Worm (Caenorhabditis elegans) whole organism, L3 larva: ENCODE results near the gene rpc-2.

ENCODE experiments used
- R02D3.7 ChIP-seq: fragments of 150-350 bp; optimal IDR thresholded peaks from 2 replicates; lab custom pipeline; 2014; ENCODE audit warnings: missing biosample characterization, missing genetic modification characterization
- ZK546.5 ChIP-seq: sonication (generic microtip); optimal IDR thresholded peaks from 2 replicates; lab custom pipeline; 2017; ENCODE audit warnings: missing biosample characterization, missing genetic modification characterization
- aly-2 ChIP-seq: fragments of 150-350 bp; optimal IDR thresholded peaks from 2 replicates; lab custom pipeline; 2014; ENCODE audit warnings: missing biosample characterization, missing genetic modification characterization
- ama-1 ChIP-seq: fragments of 150-350 bp; optimal IDR thresholded peaks from 2 replicates; lab custom pipeline; 2018
- ceh-16 ChIP-seq: sonication (generic microtip); optimal IDR thresholded peaks from 2 replicates; lab custom pipeline; 2017; ENCODE audit warnings: missing biosample characterization, missing genetic modification characterization
- ceh-28 ChIP-seq: fragments of 150-350 bp; optimal IDR thresholded peaks from 2 replicates; lab custom pipeline; 2014; ENCODE audit warnings: missing biosample characterization, missing genetic modification reagents, missing genetic modification characterization
- ceh-82 ChIP-seq: fragments of 150-350 bp; optimal IDR thresholded peaks from 2 replicates; lab custom pipeline; 2014; ENCODE audit warnings: missing biosample characterization, missing genetic modification characterization
- ceh-9 ChIP-seq: sonication (generic microtip); optimal IDR thresholded peaks from 2 replicates; lab custom pipeline; 2018; ENCODE audit warnings: missing biosample characterization, missing genetic modification characterization
- daf-12 ChIP-seq: fragments of 150-350 bp; optimal IDR thresholded peaks from 2 replicates; lab custom pipeline; 2014; ENCODE audit warnings: missing biosample characterization, missing genetic modification reagents, missing genetic modification characterization
- egl-5 ChIP-seq: fragments of 150-350 bp; optimal IDR thresholded peaks from 2 replicates; lab custom pipeline; 2017; ENCODE audit warnings: missing biosample characterization, missing genetic modification reagents, missing genetic modification characterization, inconsistent platforms
- elt-2 ChIP-seq: sonication (generic microtip); optimal IDR thresholded peaks from 2 replicates; lab custom pipeline; 2016; ENCODE audit warnings: missing genetic modification reagents, mild to moderate bottlenecking, missing genetic modification characterization, missing compliant biosample characterization
- elt-3 ChIP-seq, 3 experiments: fragments of 150-350 bp in 1 of 3; sonication (generic microtip) in 2 of 3; optimal IDR thresholded peaks; 2 replicates in 2 of 3; 4 replicates in 1 of 3; lab custom pipeline; 2014 to 2017; ENCODE audit warnings: missing biosample characterization in 3 of 3, missing genetic modification characterization in 3 of 3
- eor-1 ChIP-seq, 2 experiments: fragments of 150-350 bp; optimal IDR thresholded peaks; 2 replicates each; lab custom pipeline; 2014 to 2018; ENCODE audit warnings: missing biosample characterization in 2 of 2, missing genetic modification characterization in 2 of 2
- fkh-10 ChIP-seq: sonication (generic microtip); optimal IDR thresholded peaks from 2 replicates; lab custom pipeline; 2017; ENCODE audit warnings: missing biosample characterization, missing genetic modification reagents, missing genetic modification characterization
- fkh-2 ChIP-seq: fragments of 150-350 bp; optimal IDR thresholded peaks from 2 replicates; lab custom pipeline; 2014; ENCODE audit warnings: missing biosample characterization, missing genetic modification reagents, missing genetic modification characterization
- hmg-11 ChIP-seq: sonication (generic microtip); optimal IDR thresholded peaks from 2 replicates; lab custom pipeline; 2016; ENCODE audit warnings: missing genetic modification characterization, missing compliant biosample characterization
- jun-1 ChIP-seq: fragments of 150-350 bp; optimal IDR thresholded peaks from 2 replicates; lab custom pipeline; 2014; ENCODE audit warnings: missing biosample characterization, missing genetic modification reagents, missing genetic modification characterization
- lin-15B ChIP-seq: fragments of 150-350 bp; optimal IDR thresholded peaks from 2 replicates; lab custom pipeline; 2014; ENCODE audit warnings: missing biosample characterization, missing genetic modification characterization
- lin-39 ChIP-seq: fragments of 150-350 bp; optimal IDR thresholded peaks from 2 replicates; lab custom pipeline; 2018; ENCODE audit warnings: missing biosample characterization, missing genetic modification reagents, missing genetic modification characterization
- lsy-12 ChIP-seq: sonication (generic microtip); optimal IDR thresholded peaks from 2 replicates; lab custom pipeline; 2016; ENCODE audit warnings: mild to moderate bottlenecking, missing genetic modification characterization, missing compliant biosample characterization
- nfya-1 ChIP-seq: sonication (generic microtip); optimal IDR thresholded peaks from 2 replicates; lab custom pipeline; 2017; ENCODE audit warnings: missing genetic modification characterization, mild to moderate bottlenecking, missing compliant biosample characterization, antibody characterized with exemption, moderate library complexity; ENCODE audit not compliant: insufficient read depth
- nhr-11 ChIP-seq: fragments of 150-350 bp; optimal IDR thresholded peaks from 2 replicates; lab custom pipeline; 2014; ENCODE audit warnings: missing biosample characterization, missing genetic modification characterization
- nhr-12 ChIP-seq: fragments of 150-350 bp; optimal IDR thresholded peaks from 2 replicates; lab custom pipeline; 2014; ENCODE audit warnings: missing biosample characterization, missing genetic modification characterization
- nhr-23 ChIP-seq: fragments of 150-350 bp; optimal IDR thresholded peaks from 2 replicates; lab custom pipeline; 2014; ENCODE audit warnings: missing biosample characterization, missing genetic modification reagents, missing genetic modification characterization
- nhr-25 ChIP-seq: sonication (generic microtip); optimal IDR thresholded peaks from 2 replicates; lab custom pipeline; 2017; ENCODE audit warnings: missing biosample characterization, missing genetic modification characterization
- nhr-28 ChIP-seq: fragments of 150-350 bp; optimal IDR thresholded peaks from 2 replicates; lab custom pipeline; 2014; ENCODE audit warnings: missing biosample characterization, missing genetic modification characterization
- nhr-43 ChIP-seq: sonication (generic microtip); optimal IDR thresholded peaks from 2 replicates; lab custom pipeline; 2016; ENCODE audit warnings: mild to moderate bottlenecking, missing genetic modification characterization, missing compliant biosample characterization; ENCODE audit not compliant: poor library complexity, severe bottlenecking
- nhr-67 ChIP-seq: fragments of 150-350 bp; optimal IDR thresholded peaks from 2 replicates; lab custom pipeline; 2014; ENCODE audit warnings: missing biosample characterization, missing genetic modification characterization
- nhr-76 ChIP-seq: fragments of 150-350 bp; sonication (generic microtip); optimal IDR thresholded peaks from 5 replicates; lab custom pipeline; 2014; ENCODE audit warnings: missing biosample characterization, missing genetic modification characterization
- nhr-77 ChIP-seq: fragments of 150-350 bp; optimal IDR thresholded peaks from 2 replicates; lab custom pipeline; 2014; ENCODE audit warnings: missing biosample characterization, missing genetic modification characterization
- pha-4 ChIP-seq: fragments of 150-350 bp; optimal IDR thresholded peaks from 2 replicates; lab custom pipeline; 2014; ENCODE audit warnings: missing biosample characterization, missing genetic modification reagents, missing genetic modification characterization
- pqm-1 ChIP-seq: fragments of 150-350 bp; optimal IDR thresholded peaks from 2 replicates; lab custom pipeline; 2017; ENCODE audit warnings: missing biosample characterization, missing genetic modification characterization, inconsistent platforms
- sea-2 ChIP-seq: fragments of 150-350 bp; sonication (generic microtip); optimal IDR thresholded peaks from 4 replicates; lab custom pipeline; 2014; ENCODE audit warnings: missing biosample characterization, missing genetic modification reagents, missing genetic modification characterization
- skn-1 ChIP-seq: fragments of 150-350 bp; optimal IDR thresholded peaks from 2 replicates; lab custom pipeline; 2014; ENCODE audit warnings: missing biosample characterization, missing genetic modification characterization
- snpc-4 ChIP-seq: fragments of 150-350 bp; optimal IDR thresholded peaks from 2 replicates; lab custom pipeline; 2014; ENCODE audit warnings: missing biosample characterization, missing genetic modification characterization
- zag-1 ChIP-seq: fragments of 150-350 bp; optimal IDR thresholded peaks from 2 replicates; lab custom pipeline; 2014; ENCODE audit warnings: missing biosample characterization, missing genetic modification characterization
- ztf-11 ChIP-seq: fragments of 150-350 bp; optimal IDR thresholded peaks from 2 replicates; lab custom pipeline; 2014; ENCODE audit warnings: missing biosample characterization, missing genetic modification characterization
- ztf-4 ChIP-seq: fragments of 150-350 bp; optimal IDR thresholded peaks from 2 replicates; lab custom pipeline; 2014; ENCODE audit warnings: missing biosample characterization, missing genetic modification characterization

rpc-2 gene

ce11 chrIII:5601999-5602398 is 44.8 kb downstream of the rpc-2 start (continued):
- TF ChIP-seq nhr-23 (tag; lab: Kevin White, UChicago) (peak; percentile 62), daf-12 (no peak), nhr-77 (tag; lab: Kevin White, UChicago) (no peak), aly-2 (tag; lab: Kevin White, UChicago) (no peak), eor-1 (tag; optimal IDR thresholded peaks at IDR 0.05; lab: Kevin White, UChicago) (no peak), nhr-67 (tag; lab: Kevin White, UChicago) (no peak), ztf-4 (no peak), pha-4 (tag; lab: Kevin White, UChicago) (peak; percentile 78), pqm-1 (tag; lab: Kevin White, UChicago) (peak; percentile 0), ceh-28 (no peak), nhr-25 (tag; lab: Kevin White, UChicago) (peak; percentile 66), ztf-11 (tag; lab: Kevin White, UChicago) (no peak), nhr-11 (tag; lab: Kevin White, UChicago) (no peak), lin-39 (peak; percentile 76), hmg-11 (peak; percentile 57), zag-1 (tag; lab: Kevin White, UChicago) (no peak), fkh-2 (tag; lab: Kevin White, UChicago) (no peak), ceh-9 (tag; lab: Kevin White, UChicago) (no peak), nhr-76 (tag; lab: Kevin White, UChicago) (no peak), snpc-4 (tag; lab: Kevin White, UChicago) (no peak), ceh-16 (tag; lab: Kevin White, UChicago) (no peak), lin-15B (tag; lab: Kevin White, UChicago) (peak; percentile 57), ama-1 (lab: Kevin White, UChicago) (peak; percentile 76)

- peak; percentile 94 for TF ChIP-seq lin-15B (tag; lab: Kevin White, UChicago)
- TF ChIP-seq nhr-28 (tag; lab: Kevin White, UChicago), result no peak
- TF ChIP-seq R02D3.7, result peak; percentile 69
- no peak for TF ChIP-seq daf-12
- peak; percentile 39 for TF ChIP-seq elt-2 (tag; lab: Kevin White, UChicago)
- peak; percentile 38 for TF ChIP-seq fkh-10 (GFP tag; lab: Kevin White, UChicago)
- TF ChIP-seq pha-4 (tag; lab: Kevin White, UChicago), result peak; percentile 93
- peak; percentile 75 for TF ChIP-seq nhr-23 (tag; lab: Kevin White, UChicago)
- no peak for TF ChIP-seq lsy-12 (tag; lab: Kevin White, UChicago)
- peak; percentile 5 for TF ChIP-seq ceh-82 (tag; lab: Kevin White, UChicago)
- peak; percentile 76 for TF ChIP-seq egl-5
- no peak for TF ChIP-seq ZK546.5
- TF ChIP-seq elt-3 (tag; optimal IDR thresholded peaks at IDR 0.05; lab: Kevin White, UChicago), result peak in 1 of 3 experiments; percentile 25
- TF ChIP-seq skn-1 (tag; lab: Kevin White, UChicago), result peak; percentile 8
- peak; percentile 60 for TF ChIP-seq nhr-43
- TF ChIP-seq nfya-1 (tag; lab: Kevin White, UChicago), result peak; percentile 80
- peak; percentile 76 for TF ChIP-seq snpc-4 (tag; lab: Kevin White, UChicago)
- TF ChIP-seq pqm-1 (tag; lab: Kevin White, UChicago), result peak; percentile 39
- no peak for TF ChIP-seq nhr-76 (tag; lab: Kevin White, UChicago)
- TF ChIP-seq nhr-25 (tag; lab: Kevin White, UChicago), result peak; percentile 74
- TF ChIP-seq jun-1 (tag; lab: Kevin White, UChicago), result peak; percentile 54
- TF ChIP-seq lin-39, result peak; percentile 75
- peak; percentile 84 for TF ChIP-seq ceh-28
- no peak for TF ChIP-seq sea-2 (GFP tag; lab: Kevin White, UChicago)
Observed at ce11 chrIII:5603439-5603986, 46.3 kb downstream of the rpc-2 start, which contains the start of gene madf-11. madf-11 (minus strand) TSS chrIII:5603489.

- TF ChIP-seq skn-1 (tag; lab: Kevin White, UChicago), result no peak
- TF ChIP-seq nhr-12 (tag; lab: Kevin White, UChicago), result no peak
- no peak for TF ChIP-seq ZK546.5
- TF ChIP-seq nfya-1 (tag; lab: Kevin White, UChicago), result no peak
Observed at ce11 chrIII:5604080-5604479, 46.9 kb downstream of the rpc-2 start, which contains the start of gene xnd-1. xnd-1 (plus strand) TSS chrIII:5604460.
